Worm (Caenorhabditis elegans): Measurements from ENCODE around the gene rsks-1.

rsks-1 gene

DNA sequence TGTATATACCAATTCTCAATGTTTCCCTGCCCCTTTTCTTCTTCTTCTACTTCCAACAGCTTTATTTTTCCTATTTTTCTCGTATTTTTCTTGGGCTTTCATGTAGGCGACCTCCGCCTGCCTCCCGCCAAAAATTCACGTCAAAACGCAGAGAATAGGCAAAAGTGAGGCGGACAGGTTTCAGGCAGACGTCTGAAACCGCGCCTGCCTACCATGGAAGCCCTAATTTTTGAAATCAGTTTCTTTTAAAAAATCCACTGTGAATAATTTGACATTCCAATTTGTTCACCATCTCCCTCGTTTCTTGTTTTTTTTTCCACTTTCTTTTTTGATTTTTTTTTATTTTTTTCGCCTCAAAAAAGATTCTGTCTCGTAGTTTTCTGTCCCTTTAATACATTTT is 6.1 kb upstream of the rsks-1 start:
- TF ChIP-seq mep-1 (tag; optimal IDR thresholded peaks at IDR 0.05) (no peak), M03D4.4 (tag; optimal IDR thresholded peaks at IDR 0.05) (no peak), lin-13 (tag; optimal IDR thresholded peaks at IDR 0.05) (no peak), drap-1 (GFP tag; optimal IDR thresholded peaks at IDR 0.05) (no peak), unc-62 (GFP tag; optimal IDR thresholded peaks at IDR 0.05) (no peak), ham-2 (GFP tag; optimal IDR thresholded peaks at IDR 0.05) (no peak), ces-1 (GFP tag; optimal IDR thresholded peaks at IDR 0.05) (no peak), pha-4 (tag; optimal IDR thresholded peaks at IDR 0.05) (no peak), snpc-4 (tag; optimal IDR thresholded peaks at IDR 0.05) (no peak), ztf-11 (tag; optimal IDR thresholded peaks at IDR 0.05) (no peak), lin-32 (GFP tag; optimal IDR thresholded peaks at IDR 0.05) (no peak)

DNA sequence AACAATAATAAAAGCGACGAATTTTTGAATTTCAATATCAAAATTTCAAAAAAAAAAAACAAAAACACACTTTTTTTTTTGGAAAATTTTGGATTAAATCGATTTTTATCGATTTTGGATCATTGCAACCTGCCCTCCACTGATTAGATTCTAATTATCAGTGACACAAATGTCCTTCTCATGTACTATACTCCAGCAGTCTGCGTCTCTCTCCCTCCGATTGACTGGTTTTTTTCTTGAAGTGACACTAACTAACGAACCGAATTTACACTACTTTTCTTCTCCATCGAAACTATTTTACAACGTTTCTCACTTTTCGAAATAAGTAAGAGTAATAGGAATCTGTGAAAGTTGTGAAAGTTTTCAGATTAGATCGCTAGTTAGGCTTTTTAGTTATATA is 4.1 kb upstream of the rsks-1 start:
- TF ChIP-seq unc-120 (tag; optimal IDR thresholded peaks at IDR 0.05; ENCODE audit: poor library complexity, severe bottlenecking): no peak
- TF ChIP-seq mls-2 (tag; optimal IDR thresholded peaks at IDR 0.05): no peak
- TF ChIP-seq elt-3 (tag; optimal IDR thresholded peaks at IDR 0.05): no peak
- no peak for TF ChIP-seq nhr-28 (tag; optimal IDR thresholded peaks at IDR 0.05)
- no peak for TF ChIP-seq elt-1 (tag; optimal IDR thresholded peaks at IDR 0.05; ENCODE audit: borderline replicate concordance, insufficient read depth)
- no peak for TF ChIP-seq snpc-4 (tag; optimal IDR thresholded peaks at IDR 0.05)
- no peak for TF ChIP-seq nhr-76 (tag; optimal IDR thresholded peaks at IDR 0.05)
- no peak for TF ChIP-seq tbx-8 (GFP tag; optimal IDR thresholded peaks at IDR 0.05)
- TF ChIP-seq mab-5 (tag; optimal IDR thresholded peaks at IDR 0.05): no peak
- TF ChIP-seq ceh-39 (tag; optimal IDR thresholded peaks at IDR 0.05): no peak
- no peak for TF ChIP-seq nhr-237 (tag; optimal IDR thresholded peaks at IDR 0.05)
- no peak for TF ChIP-seq hlh-1 (tag; optimal IDR thresholded peaks at IDR 0.05)
- TF ChIP-seq ceh-43 (GFP tag; optimal IDR thresholded peaks at IDR 0.05): no peak
- no peak for TF ChIP-seq zip-8 (tag; optimal IDR thresholded peaks at IDR 0.05)

DNA sequence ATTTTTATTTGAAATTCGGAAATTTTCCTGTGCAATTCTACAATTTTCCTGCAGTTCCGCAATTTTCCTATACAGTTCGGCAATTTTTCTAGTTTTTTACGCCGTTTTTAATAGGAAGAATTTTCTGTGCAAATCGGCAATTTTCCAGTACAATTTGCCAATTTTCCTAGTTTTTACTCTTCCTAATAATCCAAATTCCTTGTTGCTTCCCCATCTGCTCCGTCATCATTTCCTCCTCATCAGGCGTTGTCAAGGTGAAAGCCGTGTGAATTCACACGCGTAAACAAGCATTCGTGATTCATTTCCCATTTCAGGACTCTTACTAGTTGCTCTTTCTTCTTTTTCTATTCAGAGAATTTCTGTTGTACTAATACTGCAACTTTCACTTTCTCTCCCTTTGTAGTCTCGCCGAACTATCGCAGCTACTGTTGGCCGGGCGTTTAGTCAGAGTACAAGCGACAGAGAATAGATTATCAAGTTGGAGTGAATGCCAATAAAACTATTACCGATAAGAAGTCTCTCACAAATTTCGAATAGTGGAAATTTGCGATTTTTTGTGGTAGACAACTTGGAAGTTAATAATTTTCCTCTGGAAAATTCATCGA is 3.2 kb upstream of the rsks-1 start:
- TF ChIP-seq lin-32 (GFP tag; optimal IDR thresholded peaks at IDR 0.05) (no peak), sptf-1 (tag; optimal IDR thresholded peaks at IDR 0.05) (no peak), nhr-2 (tag; optimal IDR thresholded peaks at IDR 0.05) (no peak), ceh-43 (GFP tag; optimal IDR thresholded peaks at IDR 0.05) (no peak), nhr-237 (tag; optimal IDR thresholded peaks at IDR 0.05) (no peak), M03D4.4 (tag; optimal IDR thresholded peaks at IDR 0.05) (no peak), elt-1 (tag; optimal IDR thresholded peaks at IDR 0.05; ENCODE audit: borderline replicate concordance, insufficient read depth) (no peak)

DNA sequence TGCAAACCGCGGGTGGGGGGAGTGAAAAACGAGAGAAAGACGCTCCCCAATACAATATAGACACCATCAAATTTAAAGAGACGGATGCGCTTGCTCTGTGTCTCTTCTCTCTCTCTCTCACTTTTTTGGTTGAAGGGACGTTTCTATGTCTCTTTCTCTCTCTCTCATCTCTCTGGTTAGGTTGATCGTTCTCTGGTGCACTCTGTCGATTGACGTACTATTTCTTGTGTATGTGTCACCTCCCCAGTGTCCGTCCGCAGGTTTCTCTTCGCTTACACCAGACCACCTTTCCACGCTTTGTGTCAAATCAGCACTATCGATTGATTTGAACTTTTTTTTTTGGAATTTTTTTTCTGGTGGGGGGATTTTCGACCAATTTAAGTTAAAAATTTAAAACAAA is 1.5 kb upstream of the rsks-1 start:
- TF ChIP-seq unc-39 (tag; optimal IDR thresholded peaks at IDR 0.05) (no peak), ztf-11 (tag; optimal IDR thresholded peaks at IDR 0.05) (no peak), cnd-1 (tag; optimal IDR thresholded peaks at IDR 0.05) (no peak), ceh-43 (GFP tag; optimal IDR thresholded peaks at IDR 0.05) (no peak), hlh-1 (tag; optimal IDR thresholded peaks at IDR 0.05) (peak; percentile 58), nhr-237 (tag; optimal IDR thresholded peaks at IDR 0.05) (peak; percentile 41), ces-1 (GFP tag; optimal IDR thresholded peaks at IDR 0.05) (peak; percentile 55), zip-8 (tag; optimal IDR thresholded peaks at IDR 0.05) (no peak), nhr-28 (tag; optimal IDR thresholded peaks at IDR 0.05) (no peak), nhr-76 (tag; optimal IDR thresholded peaks at IDR 0.05) (no peak), ham-2 (GFP tag; optimal IDR thresholded peaks at IDR 0.05) (no peak), unc-62 (GFP tag; optimal IDR thresholded peaks at IDR 0.05) (peak; percentile 93), flh-1 (GFP tag; optimal IDR thresholded peaks at IDR 0.05) (no peak), sptf-1 (tag; optimal IDR thresholded peaks at IDR 0.05) (no peak), unc-120 (tag; optimal IDR thresholded peaks at IDR 0.05; ENCODE audit: poor library complexity, severe bottlenecking) (peak; percentile 92), pha-4 (tag; optimal IDR thresholded peaks at IDR 0.05) (peak; percentile 56), mep-1 (tag; optimal IDR thresholded peaks at IDR 0.05) (peak; percentile 34), lin-13 (tag; optimal IDR thresholded peaks at IDR 0.05) (no peak), lsy-2 (tag; optimal IDR thresholded peaks at IDR 0.05) (peak; percentile 7), mab-5 (tag; optimal IDR thresholded peaks at IDR 0.05) (no peak)

ce11 chrIII:11244338-11244737 is 582 bp upstream of the rsks-1 start:
- TF ChIP-seq nhr-2 (tag; optimal IDR thresholded peaks at IDR 0.05) (no peak), M03D4.4 (tag; optimal IDR thresholded peaks at IDR 0.05) (no peak), mab-5 (tag; optimal IDR thresholded peaks at IDR 0.05) (no peak), nhr-237 (tag; optimal IDR thresholded peaks at IDR 0.05) (no peak), drap-1 (GFP tag; optimal IDR thresholded peaks at IDR 0.05) (no peak)

Measured in whole organism, mixed stage, embryonic.